Worm (Caenorhabditis elegans) whole organism, L3 larva: ENCODE data around the gene mksr-1.
A peak's percentile ranks its signal among the peaks of the same experiment; 100 is the strongest.

Source experiments
- R02D3.7 ChIP-seq: fragments of 150-350 bp; optimal IDR thresholded peaks from 2 replicates; lab custom pipeline; 2014; ENCODE audit warnings: missing biosample characterization, missing genetic modification characterization
- ama-1 ChIP-seq: fragments of 150-350 bp; optimal IDR thresholded peaks from 2 replicates; lab custom pipeline; 2018
- ceh-16 ChIP-seq: sonication (generic microtip); optimal IDR thresholded peaks from 2 replicates; lab custom pipeline; 2017; ENCODE audit warnings: missing biosample characterization, missing genetic modification characterization
- ceh-82 ChIP-seq: fragments of 150-350 bp; optimal IDR thresholded peaks from 2 replicates; lab custom pipeline; 2014; ENCODE audit warnings: missing biosample characterization, missing genetic modification characterization
- ceh-9 ChIP-seq: sonication (generic microtip); optimal IDR thresholded peaks from 2 replicates; lab custom pipeline; 2018; ENCODE audit warnings: missing biosample characterization, missing genetic modification characterization
- daf-12 ChIP-seq: fragments of 150-350 bp; optimal IDR thresholded peaks from 2 replicates; lab custom pipeline; 2014; ENCODE audit warnings: missing biosample characterization, missing genetic modification reagents, missing genetic modification characterization
- egl-27 ChIP-seq: sonication (generic microtip); optimal IDR thresholded peaks from 4 replicates; lab custom pipeline; 2017; ENCODE audit warnings: missing biosample characterization, missing genetic modification reagents, missing genetic modification characterization
- egl-5 ChIP-seq: fragments of 150-350 bp; optimal IDR thresholded peaks from 2 replicates; lab custom pipeline; 2017; ENCODE audit warnings: missing biosample characterization, missing genetic modification reagents, missing genetic modification characterization, inconsistent platforms
- elt-1 ChIP-seq: fragments of 150-350 bp; optimal IDR thresholded peaks from 2 replicates; lab custom pipeline; 2014; ENCODE audit warnings: missing biosample characterization, missing genetic modification characterization
- elt-2 ChIP-seq: sonication (generic microtip); optimal IDR thresholded peaks from 2 replicates; lab custom pipeline; 2016; ENCODE audit warnings: missing genetic modification reagents, mild to moderate bottlenecking, missing genetic modification characterization, missing compliant biosample characterization
- elt-3 ChIP-seq, 3 experiments: fragments of 150-350 bp in 1 of 3; sonication (generic microtip) in 2 of 3; optimal IDR thresholded peaks; 2 replicates in 2 of 3; 4 replicates in 1 of 3; lab custom pipeline; 2014 to 2017; ENCODE audit warnings: missing biosample characterization in 3 of 3, missing genetic modification characterization in 3 of 3
- eor-1 ChIP-seq, 2 experiments: fragments of 150-350 bp; optimal IDR thresholded peaks; 2 replicates each; lab custom pipeline; 2014 to 2018; ENCODE audit warnings: missing biosample characterization in 2 of 2, missing genetic modification characterization in 2 of 2
- fkh-10 ChIP-seq: sonication (generic microtip); optimal IDR thresholded peaks from 2 replicates; lab custom pipeline; 2017; ENCODE audit warnings: missing biosample characterization, missing genetic modification reagents, missing genetic modification characterization
- fkh-2 ChIP-seq: fragments of 150-350 bp; optimal IDR thresholded peaks from 2 replicates; lab custom pipeline; 2014; ENCODE audit warnings: missing biosample characterization, missing genetic modification reagents, missing genetic modification characterization
- fos-1 ChIP-seq: fragments of 150-350 bp; optimal IDR thresholded peaks from 2 replicates; lab custom pipeline; 2014; ENCODE audit warnings: missing biosample characterization, missing genetic modification characterization
- hmg-11 ChIP-seq: sonication (generic microtip); optimal IDR thresholded peaks from 2 replicates; lab custom pipeline; 2016; ENCODE audit warnings: missing genetic modification characterization, missing compliant biosample characterization
- lin-15B ChIP-seq: fragments of 150-350 bp; optimal IDR thresholded peaks from 2 replicates; lab custom pipeline; 2014; ENCODE audit warnings: missing biosample characterization, missing genetic modification characterization
- lin-39 ChIP-seq: fragments of 150-350 bp; optimal IDR thresholded peaks from 2 replicates; lab custom pipeline; 2018; ENCODE audit warnings: missing biosample characterization, missing genetic modification reagents, missing genetic modification characterization
- lsy-12 ChIP-seq: sonication (generic microtip); optimal IDR thresholded peaks from 2 replicates; lab custom pipeline; 2016; ENCODE audit warnings: mild to moderate bottlenecking, missing genetic modification characterization, missing compliant biosample characterization
- mdl-1 ChIP-seq: fragments of 150-350 bp; optimal IDR thresholded peaks from 2 replicates; lab custom pipeline; 2014; ENCODE audit warnings: missing biosample characterization, missing genetic modification characterization
- nfya-1 ChIP-seq: sonication (generic microtip); optimal IDR thresholded peaks from 2 replicates; lab custom pipeline; 2017; ENCODE audit warnings: missing genetic modification characterization, mild to moderate bottlenecking, missing compliant biosample characterization, antibody characterized with exemption, moderate library complexity; ENCODE audit not compliant: insufficient read depth
- nhr-12 ChIP-seq: fragments of 150-350 bp; optimal IDR thresholded peaks from 2 replicates; lab custom pipeline; 2014; ENCODE audit warnings: missing biosample characterization, missing genetic modification characterization
- nhr-23 ChIP-seq: fragments of 150-350 bp; optimal IDR thresholded peaks from 2 replicates; lab custom pipeline; 2014; ENCODE audit warnings: missing biosample characterization, missing genetic modification reagents, missing genetic modification characterization
- nhr-237 ChIP-seq: fragments of 150-350 bp; optimal IDR thresholded peaks from 2 replicates; lab custom pipeline; 2014; ENCODE audit warnings: missing biosample characterization, missing genetic modification characterization
- nhr-25 ChIP-seq: sonication (generic microtip); optimal IDR thresholded peaks from 2 replicates; lab custom pipeline; 2017; ENCODE audit warnings: missing biosample characterization, missing genetic modification characterization
- nhr-67 ChIP-seq: fragments of 150-350 bp; optimal IDR thresholded peaks from 2 replicates; lab custom pipeline; 2014; ENCODE audit warnings: missing biosample characterization, missing genetic modification characterization
- pqm-1 ChIP-seq: fragments of 150-350 bp; optimal IDR thresholded peaks from 2 replicates; lab custom pipeline; 2017; ENCODE audit warnings: missing biosample characterization, missing genetic modification characterization, inconsistent platforms
- sea-2 ChIP-seq: fragments of 150-350 bp; sonication (generic microtip); optimal IDR thresholded peaks from 4 replicates; lab custom pipeline; 2014; ENCODE audit warnings: missing biosample characterization, missing genetic modification reagents, missing genetic modification characterization
- skn-1 ChIP-seq: fragments of 150-350 bp; optimal IDR thresholded peaks from 2 replicates; lab custom pipeline; 2014; ENCODE audit warnings: missing biosample characterization, missing genetic modification characterization
- snpc-4 ChIP-seq: fragments of 150-350 bp; optimal IDR thresholded peaks from 2 replicates; lab custom pipeline; 2014; ENCODE audit warnings: missing biosample characterization, missing genetic modification characterization
- tbx-2 ChIP-seq: sonication (generic microtip); optimal IDR thresholded peaks from 2 replicates; lab custom pipeline; 2016; ENCODE audit warnings: mild to moderate bottlenecking, missing genetic modification characterization, missing compliant biosample characterization
- unc-39 ChIP-seq: sonication (generic microtip); optimal IDR thresholded peaks from 4 replicates; lab custom pipeline; 2017; ENCODE audit warnings: missing biosample characterization, missing genetic modification characterization
- unc-62 ChIP-seq: fragments of 150-350 bp; sonication (generic microtip); optimal IDR thresholded peaks from 4 replicates; lab custom pipeline; 2014; ENCODE audit warnings: missing biosample characterization, missing genetic modification reagents, missing genetic modification characterization
- ztf-11 ChIP-seq: fragments of 150-350 bp; optimal IDR thresholded peaks from 2 replicates; lab custom pipeline; 2014; ENCODE audit warnings: missing biosample characterization, missing genetic modification characterization
- ztf-4 ChIP-seq: fragments of 150-350 bp; optimal IDR thresholded peaks from 2 replicates; lab custom pipeline; 2014; ENCODE audit warnings: missing biosample characterization, missing genetic modification characterization

The mksr-1 gene

ce11 chrX:1068986-1069385 is at the start of gene mksr-1:
Gene mksr-1 (minus strand): TSS chrX:1069129.
- no peak for TF ChIP-seq nhr-237 (tag; lab: Kevin White, UChicago)
- TF ChIP-seq, all 47 proteins: peak for 0

- TF ChIP-seq lsy-12 (tag; lab: Kevin White, UChicago) (no peak), elt-2 (tag; lab: Kevin White, UChicago) (peak; percentile 48), pqm-1 (tag; lab: Kevin White, UChicago) (peak; percentile 29), daf-12 (tag; lab: Kevin White, UChicago) (no peak)
These were observed 48.3 kb upstream of the mksr-1 start for ce11 chrX:1117252-1117651.

ce11 chrX:1115207-1115606 is 46.3 kb upstream of the mksr-1 start:
- TF ChIP-seq nhr-67 (tag; lab: Kevin White, UChicago) (no peak), snpc-4 (tag; lab: Kevin White, UChicago) (no peak), R02D3.7 (tag; lab: Kevin White, UChicago) (no peak), mdl-1 (tag; lab: Kevin White, UChicago) (no peak)

ce11 chrX:1111603-1112002 is 42.7 kb upstream of the mksr-1 start, which contains the start of gene C05D9.3:
Gene C05D9.3 (plus strand): TSS chrX:1111903.
- no peak for TF ChIP-seq tbx-2
- no peak for TF ChIP-seq lin-39
- TF ChIP-seq ama-1 (lab: Kevin White, UChicago), result no peak
- no peak for TF ChIP-seq nhr-25 (tag; lab: Kevin White, UChicago)
- TF ChIP-seq skn-1, result no peak
- no peak for TF ChIP-seq egl-27 (tag; lab: Kevin White, UChicago)
- TF ChIP-seq eor-1 (tag; optimal IDR thresholded peaks at IDR 0.05; lab: Kevin White, UChicago), result no peak
- no peak for TF ChIP-seq ceh-9 (tag; lab: Kevin White, UChicago)
- TF ChIP-seq fos-1, result no peak
- TF ChIP-seq elt-3 (tag; optimal IDR thresholded peaks at IDR 0.05; lab: Kevin White, UChicago), result no peak
- no peak for TF ChIP-seq ceh-16 (tag; lab: Kevin White, UChicago)
- no peak for TF ChIP-seq lin-15B (tag; lab: Kevin White, UChicago)
- TF ChIP-seq elt-2 (tag; lab: Kevin White, UChicago), result no peak
- no peak for TF ChIP-seq ztf-4
- no peak for TF ChIP-seq nhr-12
- no peak for TF ChIP-seq fkh-2 (tag; lab: Kevin White, UChicago)
- no peak for TF ChIP-seq egl-5 (tag; lab: Kevin White, UChicago)
- no peak for TF ChIP-seq unc-39 (tag; lab: Kevin White, UChicago)
- no peak for TF ChIP-seq sea-2 (GFP tag; lab: Kevin White, UChicago)

- no peak for TF ChIP-seq ceh-9 (tag; lab: Kevin White, UChicago)
- TF ChIP-seq lin-39, result peak; percentile 41
- TF ChIP-seq, all 47 proteins: peak for 1
These were observed 41.8 kb upstream of the mksr-1 start for ce11 chrX:1110723-1111122.

- no peak for TF ChIP-seq fkh-2 (tag; lab: Kevin White, UChicago)
- no peak for TF ChIP-seq lsy-12 (tag; lab: Kevin White, UChicago)
- TF ChIP-seq nfya-1 (tag; lab: Kevin White, UChicago), result no peak
- TF ChIP-seq lin-39, result peak; percentile 84
- TF ChIP-seq hmg-11, result no peak
- no peak for TF ChIP-seq fos-1
- no peak for TF ChIP-seq ama-1 (lab: Kevin White, UChicago)
These were observed 39.9 kb upstream of the mksr-1 start for ce11 chrX:1108874-1109273.

- TF ChIP-seq ceh-82 (no peak), lin-39 (no peak), fkh-10 (GFP tag; lab: Kevin White, UChicago) (no peak), eor-1 (tag; optimal IDR thresholded peaks at IDR 0.05; lab: Kevin White, UChicago) (no peak), fkh-2 (tag; lab: Kevin White, UChicago) (no peak), tbx-2 (no peak), nhr-23 (tag; lab: Kevin White, UChicago) (no peak), ztf-11 (tag; lab: Kevin White, UChicago) (no peak), unc-62 (GFP tag; lab: Kevin White, UChicago) (no peak), elt-1 (no peak)
- TF ChIP-seq, all 47 proteins: peak for 0
These were observed 38.8 kb upstream of the mksr-1 start, which contains the start of gene C05D9.4 for ce11 chrX:1107758-1108157. Gene C05D9.4 (plus strand): TSS chrX:1108058.
